Fruit fly (Drosophila melanogaster) whole organism, embryonic: ENCODE measurements around the gene CG4709.

Source experiments
- Ada2b ChIP-seq: fragments of 200-800 bp; sonication (Bioruptor generic); IDR thresholded peaks from 2 replicates; pipeline ENCODE4 v1.3.6; 2022; ENCODE audit warnings: missing biosample characterization, missing genetic modification characterization
- B-H1 ChIP-seq: fragments of 200-800 bp; sonication (Bioruptor generic); IDR thresholded peaks from 3 replicates; pipeline ENCODE4 v1.3.6; 2022; ENCODE audit warnings: missing biosample characterization, missing genetic modification characterization
- B-H2 ChIP-seq: fragments of 200-800 bp; sonication (Bioruptor generic); optimal IDR thresholded peaks from 2 replicates; lab custom pipeline; 2018; ENCODE audit warnings: missing biosample characterization, mild to moderate bottlenecking, missing genetic modification characterization
- Bteb2 ChIP-seq: fragments of 200-800 bp; sonication (Bioruptor generic); optimal IDR thresholded peaks from 2 replicates; lab custom pipeline; 2016; ENCODE audit warnings: missing biosample characterization, missing genetic modification characterization
- CG10959 ChIP-seq: fragments of 200-800 bp; sonication (Bioruptor generic); IDR thresholded peaks from 2 replicates; pipeline ENCODE4 v1.3.6; 2022; ENCODE audit warnings: missing biosample characterization, missing genetic modification characterization
- CG11085 ChIP-seq: fragments of 200-800 bp; sonication (Bioruptor generic); IDR thresholded peaks from 2 replicates; pipeline ENCODE4 v1.3.6; 2022; ENCODE audit warnings: missing biosample characterization, missing genetic modification characterization
- CG12155 ChIP-seq: fragments of 200-800 bp; sonication (Bioruptor generic); optimal IDR thresholded peaks from 3 replicates; lab custom pipeline; 2016; ENCODE audit warnings: missing biosample characterization, missing genetic modification characterization
- CG1233 ChIP-seq: fragments of 200-800 bp; sonication (Bioruptor generic); optimal IDR thresholded peaks from 4 replicates; lab custom pipeline; 2018; ENCODE audit warnings: missing biosample characterization, mild to moderate bottlenecking, missing genetic modification characterization
- CG13624 ChIP-seq: fragments of 200-800 bp; sonication (Bioruptor generic); optimal IDR thresholded peaks from 2 replicates; lab custom pipeline; 2016; ENCODE audit warnings: missing biosample characterization, missing genetic modification characterization
- CG14667 ChIP-seq: fragments of 200-800 bp; sonication (Bioruptor generic); IDR thresholded peaks from 2 replicates; pipeline ENCODE4 v1.3.6; 2022; ENCODE audit warnings: missing biosample characterization, missing genetic modification characterization
- CG14860 ChIP-seq: fragments of 200-800 bp; sonication (Bioruptor generic); IDR thresholded peaks from 3 replicates; pipeline ENCODE4 v1.3.6; 2022; ENCODE audit warnings: missing biosample characterization, missing genetic modification characterization; ENCODE audit not compliant: partially characterized antibody
- CG16813 ChIP-seq: fragments of 200-800 bp; sonication (Bioruptor generic); IDR thresholded peaks from 3 replicates; pipeline ENCODE4 v1.3.6; 2022; ENCODE audit warnings: missing biosample characterization, missing genetic modification characterization; ENCODE audit not compliant: partially characterized antibody
- CG17568 ChIP-seq: fragments of 200-800 bp; sonication (Bioruptor generic); optimal IDR thresholded peaks from 2 replicates; lab custom pipeline; 2018; ENCODE audit warnings: missing biosample characterization, mild to moderate bottlenecking, missing genetic modification characterization, moderate library complexity
- CG34224 ChIP-seq: fragments of 200-800 bp; sonication (Bioruptor generic); IDR thresholded peaks from 3 replicates; pipeline ENCODE4 v1.3.6; 2022; ENCODE audit warnings: missing biosample characterization, missing genetic modification characterization; ENCODE audit not compliant: partially characterized antibody
- CG4282 ChIP-seq: fragments of 200-800 bp; sonication (Bioruptor generic); optimal IDR thresholded peaks from 2 replicates; lab custom pipeline; 2016; ENCODE audit warnings: missing biosample characterization, missing genetic modification characterization
- CG4617 ChIP-seq: fragments of 200-800 bp; sonication (Bioruptor generic); optimal IDR thresholded peaks from 3 replicates; lab custom pipeline; 2016; ENCODE audit warnings: missing biosample characterization, missing genetic modification characterization, borderline replicate concordance
- CG7928 ChIP-seq: fragments of 200-800 bp; sonication (Bioruptor generic); optimal IDR thresholded peaks from 2 replicates; lab custom pipeline; 2017; ENCODE audit warnings: missing biosample characterization, mild to moderate bottlenecking, missing genetic modification characterization
- Deaf1 ChIP-seq: fragments of 200-800 bp; optimal IDR thresholded peaks from 3 replicates; lab custom pipeline; 2019; ENCODE audit warnings: missing biosample characterization, mild to moderate bottlenecking, missing genetic modification characterization, moderate library complexity
- Dp ChIP-seq: fragments of 200-800 bp; sonication (Bioruptor generic); optimal IDR thresholded peaks from 2 replicates; lab custom pipeline; 2018; ENCODE audit warnings: missing biosample characterization, mild to moderate bottlenecking, missing genetic modification characterization, moderate library complexity
- E2f2 ChIP-seq: fragments of 200-800 bp; sonication (Bioruptor generic); IDR thresholded peaks from 2 replicates; pipeline ENCODE4 v1.3.6; 2022; ENCODE audit warnings: missing biosample characterization, missing genetic modification characterization
- ERR ChIP-seq: fragments of 200-800 bp; sonication (Bioruptor generic); optimal IDR thresholded peaks from 2 replicates; lab custom pipeline; 2016; ENCODE audit warnings: missing biosample characterization, missing genetic modification characterization
- Eip74EF ChIP-seq, 2 experiments: fragments of 200-800 bp in 1 of 2; fragments of >200 bp in 1 of 2; sonication (Bioruptor generic) in 1 of 2; optimal IDR thresholded peaks; 2 replicates each; lab custom pipeline; 2017 to 2019; ENCODE audit warnings: missing biosample characterization in 2 of 2, missing genetic modification characterization in 2 of 2, mild to moderate bottlenecking in 1 of 2, moderate library complexity in 1 of 2
- Lim3 ChIP-seq: fragments of 200-800 bp; sonication (Bioruptor generic); IDR thresholded peaks from 2 replicates; pipeline ENCODE4 v1.3.6; 2022; ENCODE audit warnings: missing biosample characterization, missing genetic modification characterization
- Max ChIP-seq: fragments of 200-800 bp; sonication (Bioruptor generic); optimal IDR thresholded peaks from 2 replicates; lab custom pipeline; 2016; ENCODE audit warnings: missing biosample characterization, mild to moderate bottlenecking, missing genetic modification characterization
- Meics ChIP-seq: fragments of 200-800 bp; sonication (Bioruptor generic); optimal IDR thresholded peaks from 2 replicates; lab custom pipeline; 2017; ENCODE audit warnings: missing biosample characterization, mild to moderate bottlenecking, missing genetic modification characterization
- Optix ChIP-seq: fragments of 200-800 bp; sonication (Bioruptor generic); IDR thresholded peaks from 3 replicates; pipeline ENCODE4 v1.3.6; 2022; ENCODE audit warnings: missing biosample characterization, missing genetic modification characterization
- Ravus ChIP-seq: fragments of 200-800 bp; sonication (Bioruptor generic); IDR thresholded peaks from 2 replicates; pipeline ENCODE4 v1.3.6; 2022; ENCODE audit warnings: missing biosample characterization, missing genetic modification characterization
- Sin3A ChIP-seq: fragments of >200 bp; optimal IDR thresholded peaks from 2 replicates; lab custom pipeline; 2018
- aop ChIP-seq: fragments of 200-800 bp; sonication (Bioruptor generic); IDR thresholded peaks from 2 replicates; pipeline ENCODE4 v1.3.6; 2022; ENCODE audit warnings: missing biosample characterization, missing genetic modification characterization
- bab2 ChIP-seq: fragments of 200-800 bp; sonication (Bioruptor generic); optimal IDR thresholded peaks from 2 replicates; lab custom pipeline; 2016; ENCODE audit warnings: missing biosample characterization, missing genetic modification characterization
- bcd ChIP-seq: fragments of 200-800 bp; sonication (Bioruptor generic); optimal IDR thresholded peaks from 2 replicates; lab custom pipeline; 2017; ENCODE audit warnings: missing biosample characterization, mild to moderate bottlenecking, missing genetic modification characterization
- cato ChIP-seq: fragments of 200-800 bp; sonication (Bioruptor generic); optimal IDR thresholded peaks from 2 replicates; lab custom pipeline; 2016; ENCODE audit warnings: missing biosample characterization, missing genetic modification characterization, borderline replicate concordance
- da ChIP-seq: fragments of 200-800 bp; sonication (Bioruptor generic); optimal IDR thresholded peaks from 2 replicates; lab custom pipeline; 2016; ENCODE audit warnings: missing biosample characterization, missing genetic modification characterization
- dan ChIP-seq: fragments of 200-800 bp; sonication (Bioruptor generic); IDR thresholded peaks from 2 replicates; pipeline ENCODE4 v1.3.6; 2022; ENCODE audit warnings: missing biosample characterization, missing genetic modification characterization
- fd3F ChIP-seq: fragments of 200-800 bp; sonication (Bioruptor generic); optimal IDR thresholded peaks from 2 replicates; lab custom pipeline; 2018; ENCODE audit warnings: missing biosample characterization, mild to moderate bottlenecking, missing genetic modification characterization, moderate library complexity
- ken ChIP-seq: fragments of 200-800 bp; sonication (Bioruptor generic); IDR thresholded peaks from 3 replicates; pipeline ENCODE4 v1.3.6; 2022; ENCODE audit warnings: missing biosample characterization, missing genetic modification characterization
- knrl ChIP-seq: fragments of 200-800 bp; sonication (Bioruptor generic); IDR thresholded peaks from 3 replicates; pipeline ENCODE4 v1.3.6; 2022; ENCODE audit warnings: missing biosample characterization, missing genetic modification characterization; ENCODE audit not compliant: partially characterized antibody
- lab ChIP-seq: fragments of 200-800 bp; sonication (Bioruptor generic); optimal IDR thresholded peaks from 3 replicates; lab custom pipeline; 2017; ENCODE audit warnings: missing biosample characterization, missing genetic modification characterization, mild to moderate bottlenecking, moderate library complexity, missing genetic modification reagents
- mam ChIP-seq: fragments of 200-800 bp; sonication (Bioruptor generic); optimal IDR thresholded peaks from 3 replicates; lab custom pipeline; 2016; ENCODE audit warnings: missing biosample characterization, missing genetic modification characterization
- p53 ChIP-seq: fragments of 200-800 bp; sonication (Bioruptor generic); optimal IDR thresholded peaks from 2 replicates; lab custom pipeline; 2016; ENCODE audit warnings: missing biosample characterization, missing genetic modification characterization
- pho ChIP-seq: fragments of 200-800 bp; sonication (Bioruptor generic); optimal IDR thresholded peaks from 2 replicates; lab custom pipeline; 2016; ENCODE audit warnings: missing biosample characterization, missing genetic modification characterization
- psq ChIP-seq: fragments of 200-800 bp; sonication (Bioruptor generic); optimal IDR thresholded peaks from 2 replicates; lab custom pipeline; 2017; ENCODE audit warnings: missing biosample characterization, missing genetic modification characterization
- ro ChIP-seq: fragments of 200-800 bp; sonication (Bioruptor generic); IDR thresholded peaks from 2 replicates; pipeline ENCODE4 v1.3.6; 2022; ENCODE audit warnings: missing biosample characterization, missing genetic modification characterization
- row ChIP-seq: fragments of 200-800 bp; sonication (Bioruptor generic); IDR thresholded peaks from 3 replicates; pipeline ENCODE4 v1.3.6; 2022; ENCODE audit warnings: missing biosample characterization, missing genetic modification characterization
- salm ChIP-seq: fragments of 200-800 bp; sonication (Bioruptor generic); optimal IDR thresholded peaks from 2 replicates; lab custom pipeline; 2018; ENCODE audit warnings: missing biosample characterization, mild to moderate bottlenecking, missing genetic modification characterization
- sd ChIP-seq: fragments of 200-800 bp; sonication (Bioruptor generic); optimal IDR thresholded peaks from 3 replicates; lab custom pipeline; 2018; ENCODE audit warnings: missing biosample characterization, mild to moderate bottlenecking, missing genetic modification characterization, moderate library complexity
- sens ChIP-seq: fragments of 200-800 bp; sonication (Bioruptor generic); peaks from one replicate; lab custom pipeline; 2016; ENCODE audit warnings: missing biosample characterization, missing genetic modification characterization
- sisA ChIP-seq: fragments of 200-800 bp; sonication (Bioruptor generic); IDR thresholded peaks from 2 replicates; pipeline ENCODE4 v1.3.6; 2022; ENCODE audit warnings: missing biosample characterization, missing genetic modification characterization
- slou ChIP-seq: fragments of 200-800 bp; sonication (Bioruptor generic); optimal IDR thresholded peaks from 3 replicates; lab custom pipeline; 2016; ENCODE audit warnings: missing biosample characterization, missing genetic modification characterization
- sug ChIP-seq: fragments of 200-800 bp; optimal IDR thresholded peaks from 2 replicates; lab custom pipeline; 2019; ENCODE audit warnings: missing biosample characterization, mild to moderate bottlenecking, missing genetic modification characterization, moderate library complexity
- tup ChIP-seq: fragments of 200-800 bp; sonication (Bioruptor generic); optimal IDR thresholded peaks from 2 replicates; lab custom pipeline; 2016; ENCODE audit warnings: missing biosample characterization, mild to moderate bottlenecking, missing genetic modification characterization, moderate library complexity
- tx ChIP-seq: fragments of 200-800 bp; sonication (Bioruptor generic); optimal IDR thresholded peaks from 2 replicates; lab custom pipeline; 2016; ENCODE audit warnings: missing biosample characterization, missing genetic modification characterization
- zfh2 ChIP-seq: fragments of 200-800 bp; sonication (Bioruptor generic); optimal IDR thresholded peaks from 2 replicates; lab custom pipeline; 2016; ENCODE audit warnings: missing biosample characterization, missing genetic modification characterization

Gene CG4709

dm6 chr2L:9911783-9912182, 42.3 kb upstream of the CG4709 start (continued):
- TF ChIP-seq B-H1 (GFP tag; lab: Robert Waterston, UW) = no peak
- TF ChIP-seq CG16813 (GFP tag; lab: Robert Waterston, UW) = no peak
- TF ChIP-seq ro = no peak
- TF ChIP-seq B-H2 (GFP tag; lab: Kevin White, UChicago) = no peak
- no peak for TF ChIP-seq CG13624 (GFP tag; lab: Kevin White, UChicago)
- TF ChIP-seq da (GFP tag; lab: Kevin White, UChicago) = no peak
- no peak for TF ChIP-seq Sin3A (lab: Kevin White, UChicago)
- TF ChIP-seq mam (GFP tag; lab: Kevin White, UChicago) = peak; percentile 38
- TF ChIP-seq dan = no peak
- TF ChIP-seq Ada2b (GFP tag; lab: Robert Waterston, UW) = no peak
- no peak for TF ChIP-seq Ravus
- no peak for TF ChIP-seq tx (GFP tag; lab: Kevin White, UChicago)
- no peak for TF ChIP-seq CG14860 (GFP tag; lab: Robert Waterston, UW)
- TF ChIP-seq bcd (GFP tag; lab: Kevin White, UChicago) = no peak
- peak; percentile 31 for TF ChIP-seq zfh2
- no peak; the same call in 1 of the 2 replicates for TF ChIP-seq E2f2
- TF ChIP-seq cato (GFP tag; lab: Kevin White, UChicago) = no peak
- no peak for TF ChIP-seq ERR (GFP tag; lab: Kevin White, UChicago)
- no peak for TF ChIP-seq knrl (GFP tag; lab: Robert Waterston, UW)
- no peak for TF ChIP-seq CG11085 (GFP tag; lab: Robert Waterston, UW)
- peak; percentile 38 for TF ChIP-seq lab (GFP tag; lab: Kevin White, UChicago)
- TF ChIP-seq CG1233 (GFP tag; lab: Kevin White, UChicago) = no peak
- TF ChIP-seq Lim3 (GFP tag; lab: Robert Waterston, UW) = no peak
- TF ChIP-seq tup (GFP tag; lab: Kevin White, UChicago) = no peak
- TF ChIP-seq aop (GFP tag; lab: Robert Waterston, UW) = no peak
- no peak for TF ChIP-seq CG4282
- TF ChIP-seq salm (tag; lab: Kevin White, UChicago) = no peak
- no peak for TF ChIP-seq psq (GFP tag; lab: Kevin White, UChicago)
- TF ChIP-seq CG17568 (GFP tag; lab: Kevin White, UChicago) = no peak
- peak; percentile 36; the same call in 1 of the 2 replicates for TF ChIP-seq sisA (GFP tag; lab: Robert Waterston, UW)
- TF ChIP-seq CG4617 = no peak
- TF ChIP-seq CG10959 (GFP tag; lab: Robert Waterston, UW) = no peak
- no peak for TF ChIP-seq pho (GFP tag; lab: Kevin White, UChicago)
- TF ChIP-seq Max (GFP tag; lab: Kevin White, UChicago) = no peak
- no peak for TF ChIP-seq fd3F
- TF ChIP-seq sens = peak; percentile 53
- TF ChIP-seq Bteb2 (GFP tag; lab: Kevin White, UChicago) = no peak
- TF ChIP-seq sug (tag; lab: Kevin White, UChicago) = peak; percentile 7
- no peak for TF ChIP-seq CG7928 (GFP tag; lab: Kevin White, UChicago)
- no peak for TF ChIP-seq Dp
- TF ChIP-seq ken (GFP tag; lab: Robert Waterston, UW) = peak; percentile 26; the same call in 1 of the 3 replicates
- TF ChIP-seq bab2 (GFP tag; lab: Kevin White, UChicago) = no peak
- TF ChIP-seq CG12155 (GFP tag; lab: Kevin White, UChicago) = no peak
- TF ChIP-seq Optix (GFP tag; lab: Robert Waterston, UW) = peak; percentile 24; the same call in 1 of the 3 replicates
- TF ChIP-seq sd = no peak
- TF ChIP-seq p53 (GFP tag; lab: Kevin White, UChicago) = no peak
- TF ChIP-seq Meics (GFP tag; lab: Kevin White, UChicago) = peak; percentile 12
- TF ChIP-seq slou (GFP tag; lab: Kevin White, UChicago) = no peak
- TF ChIP-seq CG34224 (GFP tag; lab: Robert Waterston, UW) = no peak
- TF ChIP-seq Deaf1 (tag; lab: Kevin White, UChicago) = peak; percentile 88
- TF ChIP-seq CG14667 = no peak
- peak; percentile 81 for TF ChIP-seq row (GFP tag; lab: Robert Waterston, UW)
- TF ChIP-seq Eip74EF (GFP tag; optimal IDR thresholded peaks at IDR 0.05; lab: Kevin White, UChicago) = no peak
